Fruit fly (Drosophila melanogaster): Measurements from ENCODE around the gene CG6985.

dm6 chr3R:22760988-22761387 is 20.0 kb downstream of the CG6985 start, which contains the start of gene Nepl13:
- no peak for TF ChIP-seq CG12769 (tag; optimal IDR thresholded peaks at IDR 0.05)
- TF ChIP-seq dimm (GFP tag; IDR thresholded peaks at IDR 0.05), result no peak
- TF ChIP-seq tio (GFP tag; optimal IDR thresholded peaks at IDR 0.05), result no peak
- no peak for TF ChIP-seq CG5180 (GFP tag; optimal IDR thresholded peaks at IDR 0.05)
- no peak for TF ChIP-seq CG1603 (tag; optimal IDR thresholded peaks at IDR 0.05)
- TF ChIP-seq trem (tag; optimal IDR thresholded peaks at IDR 0.05), result no peak
- TF ChIP-seq CG3726 (GFP tag; IDR thresholded peaks at IDR 0.05), result no peak
- TF ChIP-seq ind (GFP tag; optimal IDR thresholded peaks at IDR 0.05), result no peak
- no peak for TF ChIP-seq CG6683 (GFP tag; optimal IDR thresholded peaks at IDR 0.05)
- no peak for TF ChIP-seq gro (GFP tag; optimal IDR thresholded peaks at IDR 0.05)
- TF ChIP-seq CTCF (GFP tag; optimal IDR thresholded peaks at IDR 0.05), result no peak
- TF ChIP-seq sob (GFP tag; IDR thresholded peaks at IDR 0.05), result no peak
- TF ChIP-seq p53 (GFP tag; optimal IDR thresholded peaks at IDR 0.05), result no peak
- TF ChIP-seq Sry-δ (GFP tag; optimal IDR thresholded peaks at IDR 0.05), result no peak
